Fruit fly (Drosophila melanogaster) whole organism, embryonic: Measurements from ENCODE around the gene clumsy.

Source experiments
- CG11085 ChIP-seq: fragments of 200-800 bp; sonication (Bioruptor generic); IDR thresholded peaks from 2 replicates; pipeline ENCODE4 v1.3.6; 2022; ENCODE audit warnings: missing biosample characterization, missing genetic modification characterization
- CG11504 ChIP-seq: fragments of 200-800 bp; sonication (Bioruptor generic); optimal IDR thresholded peaks from 3 replicates; lab custom pipeline; 2019; ENCODE audit warnings: missing biosample characterization, mild to moderate bottlenecking, missing genetic modification characterization, moderate library complexity
- CG11696 ChIP-seq: fragments of 200-800 bp; sonication (Bioruptor generic); IDR thresholded peaks from 2 replicates; pipeline ENCODE4 v1.3.6; 2022; ENCODE audit warnings: missing biosample characterization, missing genetic modification characterization
- CG12659 ChIP-seq: fragments of 200-800 bp; sonication (Bioruptor generic); optimal IDR thresholded peaks from 3 replicates; lab custom pipeline; 2017; ENCODE audit warnings: mild to moderate bottlenecking, missing biosample characterization, missing genetic modification reagents, missing genetic modification characterization
- CG13287 ChIP-seq: fragments of 200-800 bp; sonication (Bioruptor generic); IDR thresholded peaks from 2 replicates; pipeline ENCODE4 v1.3.6; 2022; ENCODE audit warnings: missing biosample characterization, missing genetic modification characterization; ENCODE audit not compliant: partially characterized antibody
- CG14050 ChIP-seq: fragments of 200-800 bp; sonication (Bioruptor generic); IDR thresholded peaks from 3 replicates; pipeline ENCODE4 v1.3.6; 2022; ENCODE audit warnings: missing biosample characterization, missing genetic modification characterization
- CG15073 ChIP-seq: fragments of 200-800 bp; sonication (Bioruptor generic); optimal IDR thresholded peaks from 2 replicates; lab custom pipeline; 2016; ENCODE audit warnings: missing biosample characterization, missing genetic modification characterization
- CG17385 ChIP-seq: fragments of 200-800 bp; sonication (Bioruptor generic); optimal IDR thresholded peaks from 3 replicates; lab custom pipeline; 2018; ENCODE audit warnings: missing biosample characterization, mild to moderate bottlenecking, missing genetic modification characterization
- CG17568 ChIP-seq: fragments of 200-800 bp; sonication (Bioruptor generic); optimal IDR thresholded peaks from 2 replicates; lab custom pipeline; 2018; ENCODE audit warnings: missing biosample characterization, mild to moderate bottlenecking, missing genetic modification characterization, moderate library complexity
- CG17829 ChIP-seq: fragments of 200-800 bp; optimal IDR thresholded peaks from 2 replicates; lab custom pipeline; 2019; ENCODE audit warnings: missing biosample characterization, mild to moderate bottlenecking, missing genetic modification characterization, moderate library complexity
- CG30431 ChIP-seq: fragments of 200-800 bp; sonication (Bioruptor generic); optimal IDR thresholded peaks from 2 replicates; lab custom pipeline; 2017; ENCODE audit warnings: missing biosample characterization, missing genetic modification characterization
- CG31365 ChIP-seq: fragments of 200-800 bp; sonication (Bioruptor generic); optimal IDR thresholded peaks from 2 replicates; lab custom pipeline; 2018; ENCODE audit warnings: missing biosample characterization, mild to moderate bottlenecking, missing genetic modification characterization
- CG3847 ChIP-seq: fragments of 200-800 bp; sonication (Bioruptor generic); IDR thresholded peaks from 2 replicates; pipeline ENCODE4 v1.3.6; 2022; ENCODE audit warnings: missing biosample characterization, missing genetic modification characterization
- CG4617 ChIP-seq: fragments of 200-800 bp; sonication (Bioruptor generic); optimal IDR thresholded peaks from 3 replicates; lab custom pipeline; 2016; ENCODE audit warnings: missing biosample characterization, missing genetic modification characterization, borderline replicate concordance
- CG5953 ChIP-seq: fragments of 200-800 bp; sonication (Bioruptor generic); IDR thresholded peaks from 2 replicates; pipeline ENCODE4 v1.3.6; 2022; ENCODE audit warnings: missing biosample characterization, missing genetic modification characterization
- CG6854 ChIP-seq: fragments of 200-800 bp; sonication (Bioruptor generic); optimal IDR thresholded peaks from 3 replicates; lab custom pipeline; 2017; ENCODE audit warnings: missing biosample characterization, mild to moderate bottlenecking, missing genetic modification characterization
- CG7987 ChIP-seq: fragments of 200-800 bp; sonication (Bioruptor generic); optimal IDR thresholded peaks from 2 replicates; lab custom pipeline; 2018; ENCODE audit warnings: missing biosample characterization, mild to moderate bottlenecking, missing genetic modification characterization, moderate library complexity
- CG8944 ChIP-seq: fragments of 200-800 bp; sonication (Bioruptor generic); optimal IDR thresholded peaks from 3 replicates; lab custom pipeline; 2016; ENCODE audit warnings: missing biosample characterization, missing genetic modification characterization
- CG9437 ChIP-seq: fragments of 200-800 bp; sonication (Bioruptor generic); optimal IDR thresholded peaks from 2 replicates; lab custom pipeline; 2018; ENCODE audit warnings: missing biosample characterization, mild to moderate bottlenecking, missing genetic modification characterization
- CG9932 ChIP-seq: fragments of 200-800 bp; sonication (Bioruptor generic); IDR thresholded peaks from 2 replicates; pipeline ENCODE4 v1.3.6; 2022; ENCODE audit warnings: missing biosample characterization, missing genetic modification characterization
- Deaf1 ChIP-seq: fragments of 200-800 bp; optimal IDR thresholded peaks from 3 replicates; lab custom pipeline; 2019; ENCODE audit warnings: missing biosample characterization, mild to moderate bottlenecking, missing genetic modification characterization, moderate library complexity
- E2f2 ChIP-seq: fragments of 200-800 bp; sonication (Bioruptor generic); IDR thresholded peaks from 2 replicates; pipeline ENCODE4 v1.3.6; 2022; ENCODE audit warnings: missing biosample characterization, missing genetic modification characterization
- Elba2 ChIP-seq: fragments of 200-800 bp; sonication (Bioruptor generic); optimal IDR thresholded peaks from 3 replicates; lab custom pipeline; 2016; ENCODE audit warnings: missing biosample characterization, missing genetic modification characterization
- Fer1 ChIP-seq: fragments of 200-800 bp; sonication (Bioruptor generic); optimal IDR thresholded peaks from 2 replicates; lab custom pipeline; 2017; ENCODE audit warnings: missing biosample characterization, mild to moderate bottlenecking, missing genetic modification characterization
- Hr39 ChIP-seq: fragments of >200 bp; optimal IDR thresholded peaks from 2 replicates; lab custom pipeline; 2017
- Mad ChIP-seq: fragments of 200-800 bp; sonication (Bioruptor generic); optimal IDR thresholded peaks from 2 replicates; lab custom pipeline; 2016; ENCODE audit warnings: missing biosample characterization, missing genetic modification characterization
- Myb ChIP-seq: fragments of 200-800 bp; sonication (Bioruptor generic); optimal IDR thresholded peaks from 2 replicates; lab custom pipeline; 2016; ENCODE audit warnings: missing biosample characterization, missing genetic modification characterization
- Sox100B ChIP-seq: fragments of 200-800 bp; sonication (Bioruptor generic); optimal IDR thresholded peaks from 3 replicates; lab custom pipeline; 2018; ENCODE audit warnings: missing biosample characterization, mild to moderate bottlenecking, missing genetic modification characterization
- abd-A ChIP-seq: fragments of 200-800 bp; sonication (Bioruptor generic); optimal IDR thresholded peaks from 3 replicates; lab custom pipeline; 2019; ENCODE audit warnings: missing biosample characterization, mild to moderate bottlenecking, missing genetic modification characterization, moderate library complexity
- ash1 ChIP-seq: fragments of 200-800 bp; sonication (Bioruptor generic); optimal IDR thresholded peaks from 2 replicates; lab custom pipeline; 2018; ENCODE audit warnings: missing biosample characterization, mild to moderate bottlenecking, missing genetic modification characterization
- bbx ChIP-seq: fragments of 200-800 bp; sonication (Bioruptor generic); IDR thresholded peaks from 2 replicates; pipeline ENCODE4 v1.3.6; 2022; ENCODE audit warnings: missing biosample characterization, missing genetic modification characterization; ENCODE audit not compliant: partially characterized antibody
- cg ChIP-seq: fragments of 200-800 bp; sonication (Bioruptor generic); optimal IDR thresholded peaks from 3 replicates; lab custom pipeline; 2019; ENCODE audit warnings: missing biosample characterization, mild to moderate bottlenecking, missing genetic modification characterization, moderate library complexity
- chn ChIP-seq: fragments of 200-800 bp; sonication (Bioruptor generic); optimal IDR thresholded peaks from 2 replicates; lab custom pipeline; 2016; ENCODE audit warnings: missing biosample characterization, missing genetic modification characterization
- crol ChIP-seq: fragments of 200-800 bp; sonication (Bioruptor generic); IDR thresholded peaks from 2 replicates; pipeline ENCODE4 v1.3.6; 2022; ENCODE audit warnings: missing biosample characterization, missing genetic modification characterization
- gsb ChIP-seq: fragments of 200-800 bp; sonication (Bioruptor generic); IDR thresholded peaks from 2 replicates; pipeline ENCODE4 v1.3.6; 2022; ENCODE audit warnings: missing biosample characterization, missing genetic modification characterization
- h ChIP-seq: fragments of >200 bp; optimal IDR thresholded peaks from 2 replicates; lab custom pipeline; 2017
- hth ChIP-seq: fragments of >200 bp; optimal IDR thresholded peaks from 2 replicates; lab custom pipeline; 2017; ENCODE audit warnings: inconsistent platforms
- nom ChIP-seq: fragments of 200-800 bp; sonication (Bioruptor generic); optimal IDR thresholded peaks from 2 replicates; lab custom pipeline; 2017; ENCODE audit warnings: missing biosample characterization, missing genetic modification characterization, mild to moderate bottlenecking, moderate library complexity, missing genetic modification reagents
- pfk ChIP-seq: fragments of 200-800 bp; sonication (Bioruptor generic); optimal IDR thresholded peaks from 2 replicates; lab custom pipeline; 2018; ENCODE audit warnings: missing biosample characterization, mild to moderate bottlenecking, missing genetic modification characterization, moderate library complexity
- pho ChIP-seq: fragments of 200-800 bp; sonication (Bioruptor generic); optimal IDR thresholded peaks from 2 replicates; lab custom pipeline; 2016; ENCODE audit warnings: missing biosample characterization, missing genetic modification characterization
- pita ChIP-seq: fragments of 200-800 bp; sonication (Bioruptor generic); optimal IDR thresholded peaks from 2 replicates; lab custom pipeline; 2017; ENCODE audit warnings: missing biosample characterization, mild to moderate bottlenecking, missing genetic modification characterization
- psq ChIP-seq: fragments of 200-800 bp; sonication (Bioruptor generic); optimal IDR thresholded peaks from 2 replicates; lab custom pipeline; 2017; ENCODE audit warnings: missing biosample characterization, missing genetic modification characterization
- rib ChIP-seq: fragments of 200-800 bp; sonication (Bioruptor generic); IDR thresholded peaks from 2 replicates; pipeline ENCODE4 v1.3.6; 2022; ENCODE audit warnings: missing biosample characterization, missing genetic modification characterization
- ro ChIP-seq: fragments of 200-800 bp; sonication (Bioruptor generic); IDR thresholded peaks from 2 replicates; pipeline ENCODE4 v1.3.6; 2022; ENCODE audit warnings: missing biosample characterization, missing genetic modification characterization
- shn ChIP-seq: fragments of 200-800 bp; sonication (Bioruptor generic); optimal IDR thresholded peaks from 3 replicates; lab custom pipeline; 2016; ENCODE audit warnings: missing biosample characterization, missing genetic modification characterization
- tio ChIP-seq: fragments of 200-800 bp; sonication (Bioruptor generic); optimal IDR thresholded peaks from 2 replicates; lab custom pipeline; 2017; ENCODE audit warnings: missing biosample characterization, missing genetic modification characterization, inconsistent platforms
- trh ChIP-seq: fragments of 200-800 bp; sonication (Bioruptor generic); optimal IDR thresholded peaks from 2 replicates; lab custom pipeline; 2016; ENCODE audit warnings: missing biosample characterization, missing genetic modification characterization
- unc-4 ChIP-seq: fragments of 200-800 bp; sonication (Bioruptor generic); IDR thresholded peaks from 2 replicates; pipeline ENCODE4 v1.3.6; 2022; ENCODE audit warnings: missing biosample characterization, missing genetic modification characterization; ENCODE audit not compliant: partially characterized antibody
- wek ChIP-seq: fragments of 200-800 bp; sonication (Bioruptor generic); optimal IDR thresholded peaks from 3 replicates; lab custom pipeline; 2018; ENCODE audit warnings: missing biosample characterization, mild to moderate bottlenecking, missing genetic modification characterization, moderate library complexity
- z ChIP-seq: fragments of 200-800 bp; sonication (Bioruptor generic); IDR thresholded peaks from 3 replicates; pipeline ENCODE4 v1.3.6; 2022; ENCODE audit warnings: missing biosample characterization, missing genetic modification characterization

The clumsy gene

DNA sequence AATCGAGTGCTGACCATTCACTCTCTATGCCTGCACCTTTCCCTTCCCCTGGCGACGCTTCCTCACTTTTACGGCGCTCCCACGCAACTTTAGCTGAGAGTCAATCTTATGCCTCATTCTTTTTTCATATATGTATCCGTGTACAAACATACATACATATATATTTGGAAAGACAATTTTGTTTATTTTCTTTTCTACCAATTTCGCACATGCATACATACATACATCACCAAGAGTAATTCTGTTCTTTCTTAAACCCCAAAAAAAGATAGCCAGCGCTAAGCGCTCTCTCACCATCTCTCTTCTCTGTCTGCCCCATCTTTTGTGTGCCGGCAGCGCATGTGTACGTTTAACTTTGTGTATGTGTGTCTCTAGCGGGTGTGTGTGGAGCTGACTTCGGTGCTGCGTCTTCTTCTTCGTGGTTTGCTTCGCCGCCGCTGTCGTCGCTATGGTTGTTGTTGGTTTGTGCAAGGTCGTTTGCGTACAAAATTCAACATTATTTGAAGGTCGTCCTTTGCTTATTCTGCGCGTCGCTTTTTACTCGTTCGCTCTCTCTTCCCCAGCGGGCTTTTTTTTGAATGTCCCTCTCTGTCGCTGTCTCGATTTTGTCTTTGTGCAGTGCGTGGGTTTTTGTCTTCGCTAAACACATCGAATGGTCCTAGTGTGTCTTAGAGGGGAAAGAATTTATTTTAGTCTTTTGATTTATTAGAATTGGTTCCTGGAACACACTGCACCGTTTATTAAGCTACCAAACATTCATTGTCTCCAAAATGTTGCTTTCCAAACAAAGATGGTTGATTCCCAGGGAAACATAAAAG is 44.4 kb downstream of the clumsy start (continued):
- no peak for TF ChIP-seq hth (lab: Kevin White, UChicago)
- TF ChIP-seq Myb: no peak
- TF ChIP-seq CG12659: no peak
- TF ChIP-seq CG15073 (GFP tag; lab: Kevin White, UChicago): no peak
- no peak for TF ChIP-seq ro
- TF ChIP-seq CG13287: peak; percentile 56; the same call in 1 of the 2 replicates
- no peak for TF ChIP-seq CG6854
- no peak for TF ChIP-seq Elba2 (GFP tag; lab: Kevin White, UChicago)
- TF ChIP-seq gsb (GFP tag; lab: Robert Waterston, UW): no peak
- TF ChIP-seq CG9437 (GFP tag; lab: Kevin White, UChicago): no peak
- TF ChIP-seq bbx (GFP tag; lab: Robert Waterston, UW): 0 out of 2 replicates have a peak, but pooled peaks have one; percentile 26
- no peak for TF ChIP-seq shn
- no peak for TF ChIP-seq pho (GFP tag; lab: Kevin White, UChicago)
- 0 out of 3 replicates have a peak, but pooled peaks have one; percentile 54 for TF ChIP-seq z (GFP tag; lab: Robert Waterston, UW)
- TF ChIP-seq CG11504 (tag; lab: Kevin White, UChicago): peak; percentile 5
- TF ChIP-seq unc-4 (GFP tag; lab: Robert Waterston, UW): peak; percentile 35; the same call in 1 of the 2 replicates
- no peak for TF ChIP-seq CG14050 (GFP tag; lab: Robert Waterston, UW)
- no peak for TF ChIP-seq CG5953 (GFP tag; lab: Robert Waterston, UW)
- TF ChIP-seq pita: peak; percentile 31
- peak; percentile 36; the same call in 1 of the 2 replicates for TF ChIP-seq E2f2
- no peak for TF ChIP-seq trh
- TF ChIP-seq CG8944: no peak
- peak; percentile 20 for TF ChIP-seq CG17568 (GFP tag; lab: Kevin White, UChicago)
- TF ChIP-seq crol (GFP tag; lab: Robert Waterston, UW): peak; percentile 94; the same call in 1 of the 2 replicates
- no peak for TF ChIP-seq Hr39 (lab: Kevin White, UChicago)
- TF ChIP-seq tio (GFP tag; lab: Kevin White, UChicago): no peak
- TF ChIP-seq CG17385 (GFP tag; lab: Kevin White, UChicago): peak; percentile 96
- no peak for TF ChIP-seq CG3847 (GFP tag; lab: Robert Waterston, UW)
- peak; percentile 17 for TF ChIP-seq CG17829 (tag; lab: Kevin White, UChicago)
- no peak for TF ChIP-seq CG9932 (GFP tag; lab: Robert Waterston, UW)
- TF ChIP-seq CG30431 (GFP tag; lab: Kevin White, UChicago): no peak
- TF ChIP-seq Deaf1 (tag; lab: Kevin White, UChicago): peak; percentile 92
- peak; percentile 91 for TF ChIP-seq abd-A (tag; lab: Kevin White, UChicago)
- TF ChIP-seq rib (GFP tag; lab: Robert Waterston, UW): peak; percentile 66; the same call in 1 of the 2 replicates
- no peak for TF ChIP-seq CG31365 (tag; lab: Kevin White, UChicago)
- TF ChIP-seq cg (GFP tag; lab: Kevin White, UChicago): peak; percentile 96
- TF ChIP-seq Mad (GFP tag; lab: Kevin White, UChicago): no peak
- TF ChIP-seq CG4617: no peak
- peak; percentile 49 for TF ChIP-seq nom (GFP tag; lab: Kevin White, UChicago)
- TF ChIP-seq CG11085 (GFP tag; lab: Robert Waterston, UW): no peak
- peak; percentile 28 for TF ChIP-seq Fer1
- peak; percentile 29 for TF ChIP-seq chn (GFP tag; lab: Kevin White, UChicago)
- peak; percentile 17 for TF ChIP-seq CG7987 (GFP tag; lab: Kevin White, UChicago)
- no peak for TF ChIP-seq h (lab: Kevin White, UChicago)
- no peak for TF ChIP-seq Sox100B (GFP tag; lab: Kevin White, UChicago)
- no peak for TF ChIP-seq wek
- no peak for TF ChIP-seq ash1 (GFP tag; lab: Kevin White, UChicago)
- no peak for TF ChIP-seq CG11696 (GFP tag; lab: Robert Waterston, UW)
- no peak for TF ChIP-seq pfk (GFP tag; lab: Kevin White, UChicago)
- TF ChIP-seq psq (GFP tag; lab: Kevin White, UChicago): peak; percentile 69
